Worm (Caenorhabditis elegans): ENCODE measurements around the gene C45B2.3.

C45B2.3 gene

DNA sequence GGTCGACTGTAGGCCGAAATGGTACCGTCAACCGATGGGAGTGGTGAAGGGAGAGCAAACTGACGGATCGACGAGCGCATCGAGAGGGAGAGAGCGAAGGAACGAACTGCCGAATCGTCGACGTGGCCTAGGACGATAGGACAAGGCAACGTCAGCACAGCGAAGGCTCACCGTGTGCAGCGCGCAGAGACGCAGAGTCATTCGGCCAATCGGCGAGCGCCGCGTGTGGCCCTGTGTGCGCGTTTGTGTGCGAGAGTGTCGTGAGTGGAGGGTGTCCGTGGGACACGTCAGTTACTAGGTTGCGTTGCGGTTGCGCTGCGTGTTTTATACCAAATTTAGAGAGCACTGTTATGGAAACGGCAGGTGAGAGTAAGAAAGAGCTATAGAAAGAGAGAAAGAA, 9.2 kb downstream of the C45B2.3 start, which contains the start of gene hsp-3 (continued):
- TF ChIP-seq ceh-16 (tag; optimal IDR thresholded peaks at IDR 0.05) (peak; percentile 97), nhr-12 (tag; optimal IDR thresholded peaks at IDR 0.05) (peak; percentile 9), unc-39 (tag; optimal IDR thresholded peaks at IDR 0.05) (peak; percentile 53), nhr-129 (tag; optimal IDR thresholded peaks at IDR 0.05) (peak; percentile 98), sma-3 (GFP tag; optimal IDR thresholded peaks at IDR 0.05) (peak; percentile 98), R02D3.7 (tag; optimal IDR thresholded peaks at IDR 0.05) (peak; percentile 26), nhr-25 (tag; optimal IDR thresholded peaks at IDR 0.05) (peak; percentile 92), alr-1 (tag; optimal IDR thresholded peaks at IDR 0.05) (no peak), nhr-11 (tag; optimal IDR thresholded peaks at IDR 0.05) (no peak)

DNA sequence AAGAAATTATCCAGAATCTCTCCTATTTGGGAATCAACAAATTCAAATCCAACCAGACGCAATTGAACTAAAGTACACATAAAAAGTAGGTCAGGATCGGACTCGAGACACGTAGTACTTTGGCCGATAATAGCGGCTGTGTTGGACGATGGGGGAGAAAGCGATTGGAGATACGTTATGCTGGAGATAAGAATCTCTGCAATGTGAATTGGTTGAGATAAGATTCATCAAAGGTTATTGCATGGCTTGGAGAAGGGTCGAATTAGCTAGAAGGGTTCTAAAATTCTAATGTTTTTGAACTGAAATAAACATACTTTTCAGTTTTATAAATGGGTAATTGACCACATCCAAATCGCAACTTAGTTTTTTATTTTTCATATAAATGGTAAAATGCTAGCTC, 9.8 kb downstream of the C45B2.3 start:
- TF ChIP-seq blmp-1 (tag; optimal IDR thresholded peaks at IDR 0.05; ENCODE audit: insufficient read depth) (peak; percentile 71), sem-4 (tag; optimal IDR thresholded peaks at IDR 0.05) (peak; percentile 27), crh-2 (tag; optimal IDR thresholded peaks at IDR 0.05) (no peak), nhr-11 (tag; optimal IDR thresholded peaks at IDR 0.05) (no peak), lin-11 (tag; optimal IDR thresholded peaks at IDR 0.05) (no peak), elt-1 (tag; optimal IDR thresholded peaks at IDR 0.05) (peak; percentile 95), skn-1 (tag; optimal IDR thresholded peaks at IDR 0.05) (no peak), nhr-6 (tag; optimal IDR thresholded peaks at IDR 0.05) (no peak), ceh-16 (tag; optimal IDR thresholded peaks at IDR 0.05) (peak; percentile 84), nhr-237 (tag; optimal IDR thresholded peaks at IDR 0.05) (no peak), sma-9 (GFP tag; optimal IDR thresholded peaks at IDR 0.05) (peak; percentile 82), sma-9 (tag; optimal IDR thresholded peaks at IDR 0.05) (no peak), R02D3.7 (tag; optimal IDR thresholded peaks at IDR 0.05) (no peak)

DNA sequence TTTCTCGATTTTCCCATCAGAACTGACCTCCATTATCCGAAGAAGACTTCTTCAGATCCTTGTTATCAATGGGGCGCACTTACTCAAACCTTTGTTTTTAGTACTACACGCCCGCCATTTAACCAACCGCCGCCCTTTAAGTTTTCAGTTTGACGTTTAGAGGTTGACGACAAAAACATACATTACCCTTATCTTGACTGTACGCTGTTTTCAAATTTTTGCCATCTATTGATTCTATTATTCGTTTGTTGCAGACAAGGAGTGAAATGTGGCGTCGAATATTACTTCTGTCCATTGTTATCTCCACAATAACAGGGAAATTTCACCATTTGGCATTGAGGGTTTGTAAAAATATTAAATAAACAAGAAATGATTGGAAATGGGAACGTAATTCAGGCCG, 10.3 kb downstream of the C45B2.3 start, which contains the start of gene C15H9.5:
TSS of gene C15H9.5 (plus strand) at position 255 of the 400 bp plus-strand sequence.
- no peak for TF ChIP-seq fos-1 (tag; optimal IDR thresholded peaks at IDR 0.05)
- peak; percentile 7 for TF ChIP-seq C34F6.9 (tag; optimal IDR thresholded peaks at IDR 0.05)
- TF ChIP-seq mdl-1 (tag; optimal IDR thresholded peaks at IDR 0.05), result no peak
- TF ChIP-seq ztf-1 (GFP tag; conservative IDR thresholded peaks at IDR 0.05), result no peak
- TF ChIP-seq nhr-129 (tag; optimal IDR thresholded peaks at IDR 0.05), result peak; percentile 14
- TF ChIP-seq nhr-25 (tag; optimal IDR thresholded peaks at IDR 0.05), result no peak
- no peak for TF ChIP-seq peb-1 (tag; optimal IDR thresholded peaks at IDR 0.05)
- no peak for TF ChIP-seq snpc-4 (tag; optimal IDR thresholded peaks at IDR 0.05)
- no peak for TF ChIP-seq ceh-16 (tag; optimal IDR thresholded peaks at IDR 0.05)
- no peak for TF ChIP-seq lin-11 (tag; optimal IDR thresholded peaks at IDR 0.05)
- no peak for TF ChIP-seq zag-1 (tag; optimal IDR thresholded peaks at IDR 0.05)
- no peak for TF ChIP-seq mab-5 (tag; optimal IDR thresholded peaks at IDR 0.05)
- TF ChIP-seq ZK546.5 (tag; optimal IDR thresholded peaks at IDR 0.05), result no peak
- no peak for TF ChIP-seq crh-2 (tag; optimal IDR thresholded peaks at IDR 0.05)
- TF ChIP-seq unc-62 (GFP tag; optimal IDR thresholded peaks at IDR 0.05), result no peak

DNA sequence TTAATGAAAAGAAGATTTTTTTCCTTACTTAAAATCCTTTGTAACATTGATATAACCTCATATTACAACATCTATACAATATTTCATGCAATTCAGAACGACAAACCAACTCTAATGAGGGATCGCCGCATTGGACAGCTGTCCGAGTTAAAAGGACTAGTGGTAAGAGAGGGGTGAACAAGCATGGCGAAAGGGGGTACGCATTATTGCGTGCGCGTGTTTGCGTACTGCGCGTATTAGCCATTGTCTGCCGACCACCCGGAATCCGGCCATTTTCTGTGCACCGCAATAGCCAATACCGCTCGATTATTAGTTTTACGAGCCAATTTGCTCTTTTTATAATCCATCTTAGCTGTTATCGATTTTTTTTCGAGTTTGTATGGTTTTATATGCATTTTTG, 14.8 kb downstream of the C45B2.3 start, which contains the start of gene C15H9.4:
TSS of gene C15H9.4 (plus strand) at position 93 of the 400 bp plus-strand sequence.
- TF ChIP-seq alr-1 (tag; optimal IDR thresholded peaks at IDR 0.05) (no peak), C34F6.9 (tag; optimal IDR thresholded peaks at IDR 0.05) (peak; percentile 56), sma-9 (GFP tag; optimal IDR thresholded peaks at IDR 0.05) (peak; percentile 45), sma-9 (tag; optimal IDR thresholded peaks at IDR 0.05) (no peak), ztf-4 (tag; optimal IDR thresholded peaks at IDR 0.05) (no peak), nhr-237 (tag; optimal IDR thresholded peaks at IDR 0.05) (no peak), lsy-2 (tag; optimal IDR thresholded peaks at IDR 0.05) (peak in 1 of 2 experiments; percentile 31), lin-13 (GFP tag; optimal IDR thresholded peaks at IDR 0.05) (peak; percentile 27), mdl-1 (tag; optimal IDR thresholded peaks at IDR 0.05) (peak in 1 of 2 experiments; percentile 16), aly-2 (tag; optimal IDR thresholded peaks at IDR 0.05) (no peak), nhr-77 (tag; optimal IDR thresholded peaks at IDR 0.05) (no peak), ama-1 (optimal IDR thresholded peaks at IDR 0.05) (no peak), dmd-4 (tag; optimal IDR thresholded peaks at IDR 0.05) (no peak), ceh-16 (tag; optimal IDR thresholded peaks at IDR 0.05) (no peak), fos-1 (tag; optimal IDR thresholded peaks at IDR 0.05) (no peak), lin-11 (tag; optimal IDR thresholded peaks at IDR 0.05) (peak; percentile 1), unc-55 (GFP tag; optimal IDR thresholded peaks at IDR 0.05) (peak; percentile 60), ceh-82 (tag; optimal IDR thresholded peaks at IDR 0.05) (no peak), Y55F3AM.14 (GFP tag; optimal IDR thresholded peaks at IDR 0.05) (no peak), nhr-129 (tag; optimal IDR thresholded peaks at IDR 0.05) (peak; percentile 19), mab-5 (tag; optimal IDR thresholded peaks at IDR 0.05) (peak; percentile 3), nhr-11 (tag; optimal IDR thresholded peaks at IDR 0.05) (no peak), crh-2 (tag; optimal IDR thresholded peaks at IDR 0.05) (no peak), gmeb-1 (tag; optimal IDR thresholded peaks at IDR 0.05) (no peak), sma-3 (GFP tag; optimal IDR thresholded peaks at IDR 0.05) (peak; percentile 3), lin-39 (tag; optimal IDR thresholded peaks at IDR 0.05) (no peak), F13H6.1 (tag; optimal IDR thresholded peaks at IDR 0.05) (peak; percentile 64), ztf-1 (GFP tag; conservative IDR thresholded peaks at IDR 0.05) (no peak), elt-3 (tag; optimal IDR thresholded peaks at IDR 0.05) (no peak), egl-27 (tag; optimal IDR thresholded peaks at IDR 0.05) (peak; percentile 10), ZK546.5 (tag; optimal IDR thresholded peaks at IDR 0.05) (no peak)

All from whole organism, L2 larva.